Worm (Caenorhabditis elegans) whole organism, dauer: Measurements from ENCODE around the gene F17C11.6.

Experiments used
- unc-62 ChIP-seq: sonication (generic microtip); optimal IDR thresholded peaks from 2 replicates; lab custom pipeline; 2017; ENCODE audit warnings: missing biosample characterization, missing genetic modification reagents, missing genetic modification characterization

The F17C11.6 gene

DNA sequence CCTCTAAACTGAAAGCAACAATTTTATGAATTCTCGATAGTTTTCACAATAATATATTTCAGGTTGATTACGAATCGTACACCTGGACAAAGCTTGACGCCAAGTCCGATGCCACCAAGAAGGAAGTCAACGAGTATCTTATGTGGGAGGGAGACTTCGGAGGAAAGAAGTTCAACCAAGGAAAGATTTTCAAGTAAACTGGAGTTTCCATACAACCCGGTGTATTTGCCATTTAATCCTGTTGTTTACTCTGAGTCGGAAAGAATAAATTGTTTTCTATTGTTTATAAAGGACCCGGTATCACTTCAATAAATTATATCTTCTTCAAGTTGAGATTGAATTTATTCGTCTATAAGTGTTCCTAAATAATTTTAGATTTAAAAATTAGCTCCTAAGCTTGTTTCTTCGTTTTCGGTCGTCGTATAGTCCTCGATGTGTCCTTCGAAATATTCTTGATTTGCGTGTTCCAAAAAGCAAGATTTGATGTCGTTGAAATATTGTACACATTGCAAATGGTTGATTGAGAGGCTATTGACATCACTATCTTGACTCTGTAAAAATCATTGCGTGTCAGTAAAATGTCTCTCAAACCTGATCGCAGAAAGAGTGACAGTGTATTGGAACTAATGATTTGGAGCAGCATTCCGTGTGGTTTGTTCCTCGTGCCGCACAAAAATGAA, 12.8 kb downstream of the F17C11.6 start:
- TF ChIP-seq unc-62 = no peak

DNA sequence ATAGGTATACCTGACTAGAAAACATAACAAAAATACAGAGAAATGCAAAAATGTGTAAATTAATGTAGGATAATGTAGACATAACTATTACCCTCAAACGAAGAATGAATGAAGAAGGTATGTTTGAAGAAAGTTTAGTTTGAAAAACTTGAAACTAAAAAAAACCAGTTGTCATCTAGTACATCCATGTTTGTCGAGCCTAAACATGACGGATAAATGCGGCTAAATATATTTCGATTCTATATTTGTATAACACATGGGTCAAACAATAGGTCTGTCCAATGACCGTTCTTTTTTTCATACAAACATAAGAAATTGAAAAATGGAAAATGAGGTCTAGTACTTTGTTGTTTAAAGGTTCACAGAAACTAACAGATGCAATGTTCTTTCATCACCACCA, 15.1 kb downstream of the F17C11.6 start, which contains the start of gene F17C11.22:
Gene F17C11.22 (minus strand): TSS at position 101 of the 400 bp plus-strand sequence.
- no peak for TF ChIP-seq unc-62

DNA sequence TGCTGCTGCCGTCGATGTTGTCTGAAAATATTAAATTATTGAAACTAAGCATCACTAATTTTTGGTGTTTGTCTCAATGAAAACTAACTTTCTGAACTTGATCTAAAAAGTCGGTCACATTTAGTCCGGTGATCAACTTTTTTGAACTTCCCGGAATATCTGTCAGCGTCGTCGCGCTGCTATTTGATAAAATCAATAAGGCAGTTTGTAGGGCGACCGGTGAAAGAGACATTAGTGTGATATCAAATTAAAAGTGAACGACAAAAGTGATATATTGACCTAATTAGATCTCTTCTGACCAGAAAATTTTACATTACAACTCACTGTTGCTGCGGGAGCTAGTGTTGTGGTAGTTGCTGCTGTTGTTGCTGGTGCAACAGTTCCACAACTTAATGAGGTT, 16.0 kb downstream of the F17C11.6 start:
- no peak for TF ChIP-seq unc-62

DNA sequence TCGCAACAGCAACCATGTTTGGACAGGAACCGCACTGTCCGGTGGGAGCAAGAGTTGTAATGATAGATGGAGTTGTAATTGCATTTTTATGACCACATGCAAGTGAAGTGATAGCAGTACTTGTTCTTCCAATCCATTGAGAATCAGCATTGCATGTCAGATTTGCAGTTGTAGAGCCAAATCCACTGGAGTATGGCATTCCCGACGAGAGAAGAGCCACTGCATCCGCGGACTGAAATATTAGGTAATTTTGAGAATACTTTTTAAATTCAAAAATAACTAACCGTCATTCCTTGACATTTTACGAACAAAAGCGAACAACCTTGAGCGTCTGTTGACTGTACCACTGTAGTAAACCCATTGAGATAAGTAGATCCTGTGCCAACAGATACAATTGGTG, 20.2 kb downstream of the F17C11.6 start:
- TF ChIP-seq unc-62 = no peak

DNA sequence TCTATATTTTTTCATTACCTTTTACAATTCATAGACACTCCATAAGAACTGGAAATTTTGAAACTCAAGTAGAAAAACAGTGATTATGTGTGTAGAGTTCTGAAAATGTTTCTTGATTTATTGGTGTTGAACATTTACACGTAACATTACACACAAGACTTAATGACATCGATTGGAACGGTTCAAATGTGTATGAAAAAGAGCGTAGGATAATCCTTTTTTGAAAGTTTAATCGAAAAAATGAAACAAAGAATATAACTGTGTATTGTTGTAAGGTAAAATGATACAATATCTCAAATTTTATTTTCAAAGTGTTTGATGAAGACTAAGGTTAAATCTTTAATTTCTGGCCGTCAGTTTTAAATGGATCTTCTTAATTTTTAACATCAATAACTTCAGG, 26.2 kb downstream of the F17C11.6 start, which contains the start of gene fig-1:
Gene fig-1 (minus strand): TSS at position 101 of the 400 bp plus-strand sequence.
- no peak for TF ChIP-seq unc-62

DNA sequence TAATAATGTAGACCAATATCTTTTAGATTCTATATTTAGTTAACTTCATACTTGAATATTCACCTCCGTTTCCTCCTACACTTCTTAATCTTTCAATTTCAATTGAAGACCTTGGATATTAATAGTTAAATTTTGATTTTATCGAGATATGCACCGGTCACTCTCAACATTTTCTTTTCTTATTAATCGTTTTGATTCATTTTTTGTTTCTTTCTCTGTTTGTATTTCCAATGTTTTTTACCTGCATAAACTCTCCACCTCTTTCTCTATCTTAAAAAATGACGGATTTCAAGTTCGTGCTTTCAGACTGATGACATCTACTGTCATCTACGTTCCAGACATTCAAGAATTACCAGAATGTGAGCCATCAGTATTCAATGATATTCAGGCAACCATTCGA, 36.9 kb downstream of the F17C11.6 start, which contains the start of gene frpr-9:
Gene frpr-9 (plus strand): TSS at position 301 of the 400 bp plus-strand sequence.
- no peak for TF ChIP-seq unc-62

DNA sequence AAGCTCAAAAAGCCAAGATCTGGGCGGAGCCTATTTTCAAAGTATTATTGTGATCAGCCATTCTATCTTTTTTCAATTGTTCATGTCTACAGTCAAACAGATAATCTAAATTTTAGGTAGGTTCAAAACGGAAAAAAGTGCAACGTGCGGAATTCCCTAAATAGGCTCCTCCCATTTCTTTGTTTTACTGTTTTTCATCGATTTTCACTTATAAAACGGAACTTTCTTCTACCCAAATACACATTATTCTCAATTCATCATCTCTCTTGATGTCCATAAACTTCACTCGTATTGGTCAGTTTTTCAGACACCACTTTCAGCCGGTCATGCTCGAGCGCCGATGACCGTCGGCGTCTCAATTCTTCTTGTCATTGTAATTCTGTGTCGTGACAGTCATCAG, 43.9 kb downstream of the F17C11.6 start, which contains the start of gene F53B7.7:
Gene F53B7.7 (plus strand): TSS at position 301 of the 400 bp plus-strand sequence.
- TF ChIP-seq unc-62 = no peak

- no peak for TF ChIP-seq unc-62
These were observed 45.7 kb downstream of the F17C11.6 start, which contains the start of gene isy-1 for ce11 chrV:11000650-11001049. Gene isy-1 (minus strand): TSS chrV:11000699.

DNA sequence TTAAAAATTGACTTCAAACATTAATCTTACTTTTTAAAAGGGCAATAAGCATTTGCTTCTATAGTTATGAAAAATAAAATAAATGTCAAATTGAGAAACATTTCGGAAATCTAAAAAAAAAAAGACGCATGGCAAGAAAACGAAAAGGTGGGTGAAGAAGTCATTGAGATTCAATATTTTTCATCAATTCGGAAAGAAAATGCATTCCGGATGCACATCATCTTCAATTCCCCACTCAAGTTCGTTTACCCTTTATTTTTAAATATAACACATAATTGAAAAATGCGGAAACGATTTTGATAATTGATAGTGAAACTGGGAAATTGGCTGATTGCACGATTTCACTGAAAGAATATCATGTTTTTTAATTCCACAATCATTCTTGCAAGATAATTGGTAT, 47.5 kb downstream of the F17C11.6 start, which contains the start of gene F53B7.4:
Gene F53B7.4 (minus strand): TSS at position 101 of the 400 bp plus-strand sequence.
- no peak for TF ChIP-seq unc-62

DNA sequence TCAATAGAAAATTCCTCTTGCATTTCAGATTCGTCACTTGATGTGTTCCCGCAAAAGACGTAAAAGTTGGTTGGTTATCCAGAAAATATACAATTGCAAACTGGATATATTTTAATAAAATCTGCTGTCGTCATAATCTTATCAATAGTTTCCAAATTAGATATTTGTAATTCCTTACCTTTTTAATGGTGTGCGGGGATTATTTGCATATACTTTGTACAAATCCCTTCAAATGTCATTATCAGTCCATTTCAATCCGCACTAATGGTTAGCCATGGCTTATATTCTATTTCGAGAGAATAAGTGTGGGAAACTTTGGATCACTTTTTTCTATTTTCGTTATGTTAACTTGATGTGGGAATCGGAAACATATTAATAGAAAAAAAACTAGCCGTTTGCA, 49.2 kb downstream of the F17C11.6 start:
- TF ChIP-seq unc-62 = no peak
